Worm (Caenorhabditis elegans): Measurements from ENCODE around the gene dhs-19.

Gene dhs-19

DNA sequence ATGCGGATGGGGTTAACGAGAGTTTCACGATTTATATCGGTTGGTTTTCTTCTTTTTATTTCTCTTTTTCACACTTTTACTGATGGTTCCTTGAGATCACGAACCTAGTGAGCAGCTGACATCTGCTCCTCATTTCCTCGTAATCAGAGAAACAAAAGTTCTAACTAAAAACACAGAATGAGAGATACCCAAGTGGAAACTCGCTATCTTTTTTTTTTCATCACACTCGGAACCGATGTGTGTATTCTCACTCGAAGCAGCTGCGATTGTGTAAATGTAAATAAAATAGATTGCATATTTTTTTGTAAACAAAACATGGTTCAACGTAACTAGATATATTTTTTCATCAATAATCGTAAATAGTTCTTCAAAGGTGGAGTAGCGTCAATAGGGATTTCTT lies 16.1 kb upstream of the dhs-19 start:
- no peak for TF ChIP-seq ceh-16 (tag; optimal IDR thresholded peaks at IDR 0.05)
- no peak for TF ChIP-seq eor-1 (tag; optimal IDR thresholded peaks at IDR 0.05)
- peak; percentile 84 for TF ChIP-seq pha-4 (tag; optimal IDR thresholded peaks at IDR 0.05)
- TF ChIP-seq nfya-1 (tag; optimal IDR thresholded peaks at IDR 0.05; ENCODE audit: insufficient read depth): peak; percentile 18
- no peak for TF ChIP-seq nhr-237 (tag; optimal IDR thresholded peaks at IDR 0.05)
- no peak for TF ChIP-seq ceh-28 (tag; optimal IDR thresholded peaks at IDR 0.05)
- TF ChIP-seq ztf-11 (tag; optimal IDR thresholded peaks at IDR 0.05): no peak
- peak; percentile 48 for TF ChIP-seq egl-5 (tag; optimal IDR thresholded peaks at IDR 0.05)

DNA sequence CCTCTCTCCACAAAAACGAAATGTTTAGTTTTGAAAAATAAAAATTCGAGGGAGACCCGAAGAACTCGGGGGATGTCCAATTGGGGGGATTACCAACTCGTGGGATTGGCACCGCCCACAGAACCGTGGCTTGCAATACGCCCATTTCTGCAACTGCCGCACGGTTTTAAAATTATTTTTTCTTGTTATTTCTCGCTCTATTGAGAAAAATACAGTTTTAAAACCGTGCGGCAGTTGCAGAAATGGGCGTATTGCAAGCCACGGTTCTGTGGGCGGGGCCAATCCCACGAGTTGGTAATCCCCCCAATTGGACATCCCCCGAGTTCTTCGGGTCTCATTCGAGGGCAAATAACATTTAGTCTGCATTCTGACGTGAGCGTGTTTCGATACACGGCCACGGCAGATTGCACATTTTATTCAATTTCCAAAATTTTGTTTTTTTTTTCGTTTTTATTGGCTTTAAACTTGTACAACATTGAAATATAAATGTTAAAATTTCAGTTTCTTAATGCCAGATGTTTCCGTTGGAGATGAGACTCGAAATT lies 14.6 kb upstream of the dhs-19 start, which contains the start of the genes C55A6.1 and C55A6.10:
Gene C55A6.1 (minus strand): TSS at position 116 of the 545 bp plus-strand sequence.
Gene C55A6.10 (plus strand): TSS at position 495 of the 545 bp plus-strand sequence.
- TF ChIP-seq ceh-28 (tag; optimal IDR thresholded peaks at IDR 0.05) (peak; percentile 61), R02D3.7 (tag; optimal IDR thresholded peaks at IDR 0.05) (peak; percentile 44), snpc-4 (tag; optimal IDR thresholded peaks at IDR 0.05) (peak; percentile 20), nhr-43 (tag; optimal IDR thresholded peaks at IDR 0.05; ENCODE audit: poor library complexity, severe bottlenecking) (peak; percentile 70), lin-15B (tag; optimal IDR thresholded peaks at IDR 0.05) (peak; percentile 46), hmg-11 (tag; optimal IDR thresholded peaks at IDR 0.05) (peak; percentile 68), elt-2 (tag; optimal IDR thresholded peaks at IDR 0.05) (peak; percentile 40), tbx-2 (tag; optimal IDR thresholded peaks at IDR 0.05) (peak; percentile 36), elt-1 (tag; optimal IDR thresholded peaks at IDR 0.05) (peak; percentile 13), pqm-1 (tag; optimal IDR thresholded peaks at IDR 0.05) (peak; percentile 20), lsy-12 (tag; optimal IDR thresholded peaks at IDR 0.05) (peak; percentile 49), lin-39 (tag; optimal IDR thresholded peaks at IDR 0.05) (peak; percentile 22), nhr-25 (tag; optimal IDR thresholded peaks at IDR 0.05) (peak; percentile 47), nhr-23 (tag; optimal IDR thresholded peaks at IDR 0.05) (peak; percentile 61), pha-4 (tag; optimal IDR thresholded peaks at IDR 0.05) (peak; percentile 66), fkh-10 (GFP tag; optimal IDR thresholded peaks at IDR 0.05) (peak; percentile 16), jun-1 (tag; optimal IDR thresholded peaks at IDR 0.05) (peak; percentile 44), nfya-1 (tag; optimal IDR thresholded peaks at IDR 0.05; ENCODE audit: insufficient read depth) (peak; percentile 83)

DNA sequence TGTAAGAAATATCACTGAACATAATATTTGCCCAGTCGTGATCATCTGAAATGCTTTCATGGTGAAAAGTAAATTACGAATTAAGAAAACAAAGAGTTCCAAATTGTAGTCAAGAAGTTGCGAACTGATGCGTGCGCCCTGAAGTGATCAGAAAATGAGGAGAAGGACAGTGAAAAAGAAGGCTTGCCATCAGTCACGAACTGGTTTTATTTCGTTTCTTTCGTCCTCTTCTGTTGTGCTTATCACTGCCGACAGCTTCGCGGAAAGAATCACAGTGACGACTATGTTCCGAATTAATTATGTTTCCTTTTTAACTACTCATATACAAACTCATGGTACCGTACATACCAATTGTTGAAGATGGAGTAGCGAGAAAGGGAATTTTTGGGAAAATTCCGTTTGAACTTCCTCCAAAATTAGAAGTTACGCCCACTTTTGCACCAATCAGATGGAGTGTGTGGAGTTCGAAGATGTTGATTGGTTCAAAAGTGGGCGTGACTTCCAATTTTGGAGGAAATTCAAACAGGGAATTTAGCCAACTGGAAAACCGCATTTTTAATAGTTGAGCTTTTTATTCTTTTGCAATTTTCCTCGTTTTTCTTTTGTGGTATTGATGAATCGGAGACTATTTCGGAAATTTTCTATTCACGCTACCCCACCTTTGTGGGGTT lies 12.9 kb upstream of the dhs-19 start, which contains the start of gene C55A6.12:
Gene C55A6.12 (minus strand): TSS at position 51 of the 671 bp plus-strand sequence.
- TF ChIP-seq nhr-43 (tag; optimal IDR thresholded peaks at IDR 0.05; ENCODE audit: poor library complexity, severe bottlenecking) (peak; percentile 24), lin-15B (tag; optimal IDR thresholded peaks at IDR 0.05) (peak; percentile 27), nfya-1 (tag; optimal IDR thresholded peaks at IDR 0.05; ENCODE audit: insufficient read depth) (peak; percentile 100), jun-1 (tag; optimal IDR thresholded peaks at IDR 0.05) (no peak), aly-2 (tag; optimal IDR thresholded peaks at IDR 0.05) (no peak)

DNA sequence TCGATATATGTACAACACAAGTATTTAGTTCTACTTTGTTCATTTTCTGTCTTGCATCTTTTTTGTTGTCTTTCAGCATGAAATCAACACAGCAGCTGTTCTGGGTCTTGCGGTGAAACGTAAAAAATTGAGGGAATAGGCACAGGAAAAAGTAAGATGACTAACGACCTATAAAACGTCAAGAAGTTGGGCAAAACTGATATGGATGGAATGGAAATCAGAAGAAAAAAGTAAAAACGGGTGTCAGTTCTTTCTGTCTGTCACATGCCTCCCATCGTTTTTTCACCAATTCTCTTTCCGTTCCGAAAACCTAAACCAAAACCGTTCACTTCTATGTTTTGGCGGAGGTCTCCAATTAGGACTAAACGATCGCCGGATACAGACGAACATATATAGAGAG lies 10.7 kb upstream of the dhs-19 start:
- TF ChIP-seq nhr-77 (tag; optimal IDR thresholded peaks at IDR 0.05): no peak
- no peak for TF ChIP-seq eor-1 (tag; optimal IDR thresholded peaks at IDR 0.05)
- TF ChIP-seq sea-2 (GFP tag; optimal IDR thresholded peaks at IDR 0.05): no peak
- no peak for TF ChIP-seq unc-62 (GFP tag; optimal IDR thresholded peaks at IDR 0.05)
- TF ChIP-seq ZK546.5 (tag; optimal IDR thresholded peaks at IDR 0.05): no peak
- peak; percentile 25 for TF ChIP-seq elt-2 (tag; optimal IDR thresholded peaks at IDR 0.05)
- TF ChIP-seq fos-1 (tag; optimal IDR thresholded peaks at IDR 0.05): no peak
- no peak for TF ChIP-seq ceh-82 (tag; optimal IDR thresholded peaks at IDR 0.05)
- no peak for TF ChIP-seq nhr-67 (tag; optimal IDR thresholded peaks at IDR 0.05)

ce11 chrV:11499786-11500185 lies 9.5 kb upstream of the dhs-19 start:
- TF ChIP-seq ama-1 (optimal IDR thresholded peaks at IDR 0.05): no peak
- TF ChIP-seq snpc-4 (tag; optimal IDR thresholded peaks at IDR 0.05): no peak
- no peak for TF ChIP-seq ceh-28 (tag; optimal IDR thresholded peaks at IDR 0.05)
- TF ChIP-seq nhr-43 (tag; optimal IDR thresholded peaks at IDR 0.05; ENCODE audit: poor library complexity, severe bottlenecking): no peak
- TF ChIP-seq jun-1 (tag; optimal IDR thresholded peaks at IDR 0.05): no peak
- TF ChIP-seq ztf-4 (tag; optimal IDR thresholded peaks at IDR 0.05): no peak
- TF ChIP-seq nhr-12 (tag; optimal IDR thresholded peaks at IDR 0.05): no peak
- TF ChIP-seq R02D3.7 (tag; optimal IDR thresholded peaks at IDR 0.05): no peak
- TF ChIP-seq zag-1 (tag; optimal IDR thresholded peaks at IDR 0.05): no peak
- no peak for TF ChIP-seq lsy-12 (tag; optimal IDR thresholded peaks at IDR 0.05)
- TF ChIP-seq elt-3 (tag; optimal IDR thresholded peaks at IDR 0.05): no peak
- TF ChIP-seq tbx-2 (tag; optimal IDR thresholded peaks at IDR 0.05): no peak
- TF ChIP-seq unc-62 (GFP tag; optimal IDR thresholded peaks at IDR 0.05): no peak
- no peak for TF ChIP-seq aly-2 (tag; optimal IDR thresholded peaks at IDR 0.05)
- TF ChIP-seq eor-1 (tag; optimal IDR thresholded peaks at IDR 0.05): no peak
- no peak for TF ChIP-seq hmg-11 (tag; optimal IDR thresholded peaks at IDR 0.05)
- TF ChIP-seq fos-1 (tag; optimal IDR thresholded peaks at IDR 0.05): no peak
- TF ChIP-seq nhr-11 (tag; optimal IDR thresholded peaks at IDR 0.05): no peak
- TF ChIP-seq pqm-1 (tag; optimal IDR thresholded peaks at IDR 0.05): no peak
- no peak for TF ChIP-seq unc-39 (tag; optimal IDR thresholded peaks at IDR 0.05)
